Worm (Caenorhabditis elegans) whole organism, young adult: Measurements from ENCODE around the gene col-33.

Experiments
- B0019.2 ChIP-seq: fragments of 200-800 bp; sonication (Bioruptor generic); conservative IDR thresholded peaks from 2 replicates; pipeline ENCODE4 v1.3.6; 2022; ENCODE audit warnings: missing genetic modification reagents, missing genetic modification characterization, missing compliant biosample characterization
- B0336.3 ChIP-seq: fragments of 200-800 bp; sonication (Bioruptor generic); IDR thresholded peaks from 2 replicates; pipeline ENCODE4 v1.3.6; 2022; ENCODE audit warnings: missing genetic modification characterization, missing compliant biosample characterization
- C06A6.2 ChIP-seq: fragments of 200-800 bp; sonication (Bioruptor generic); conservative IDR thresholded peaks from 2 replicates; pipeline ENCODE4 v1.3.6; 2022; ENCODE audit warnings: missing genetic modification characterization, missing compliant biosample characterization
- C17E4.6 ChIP-seq: fragments of 200-800 bp; sonication (Bioruptor generic); IDR thresholded peaks from 2 replicates; pipeline ENCODE4 v1.3.6; 2022; ENCODE audit warnings: missing genetic modification reagents, missing genetic modification characterization, missing compliant biosample characterization
- D2030.7 ChIP-seq: fragments of 200-800 bp; sonication (Bioruptor generic); IDR thresholded peaks from 2 replicates; pipeline ENCODE4 v1.3.6; 2022; ENCODE audit warnings: missing genetic modification reagents, missing genetic modification characterization, missing compliant biosample characterization
- F10E7.11 ChIP-seq: sonication (generic microtip); optimal IDR thresholded peaks from 2 replicates; lab custom pipeline; 2017; ENCODE audit warnings: mild to moderate bottlenecking, missing genetic modification characterization, moderate library complexity, missing compliant biosample characterization
- F23B12.7 ChIP-seq: sonication (generic microtip); optimal IDR thresholded peaks from 2 replicates; lab custom pipeline; 2017; ENCODE audit warnings: missing genetic modification characterization, mild to moderate bottlenecking, missing compliant biosample characterization, antibody characterized with exemption, moderate library complexity; ENCODE audit not compliant: insufficient read depth
- F52B5.7 ChIP-seq: sonication (generic microtip); optimal IDR thresholded peaks from 2 replicates; lab custom pipeline; 2016; ENCODE audit warnings: mild to moderate bottlenecking, missing genetic modification characterization, missing compliant biosample characterization
- F55B11.4 ChIP-seq: sonication (generic microtip); optimal IDR thresholded peaks from 2 replicates; lab custom pipeline; 2016; ENCODE audit warnings: missing compliant biosample characterization, missing genetic modification characterization, borderline replicate concordance; ENCODE audit not compliant: insufficient read depth
- T26A5.8 ChIP-seq: sonication (generic microtip); optimal IDR thresholded peaks from 2 replicates; lab custom pipeline; 2016; ENCODE audit warnings: missing genetic modification characterization, missing compliant biosample characterization
- Y53F4B.3 ChIP-seq: fragments of 200-800 bp; sonication (Bioruptor generic); IDR thresholded peaks from 2 replicates; pipeline ENCODE4 v1.3.6; 2022; ENCODE audit warnings: missing genetic modification reagents, missing genetic modification characterization, missing compliant biosample characterization
- ama-1 ChIP-seq, 3 experiments: fragments of 150-350 bp in 1 of 3; sonication (generic microtip) in 2 of 3; optimal IDR thresholded peaks; 2 replicates each; lab custom pipeline; 2014 to 2018; ENCODE audit warnings: missing biosample characterization in 2 of 3, missing genetic modification characterization in 2 of 3, missing genetic modification reagents in 2 of 3
- atf-7 ChIP-seq: sonication (generic microtip); optimal IDR thresholded peaks from 2 replicates; lab custom pipeline; 2017; ENCODE audit warnings: mild to moderate bottlenecking, missing genetic modification characterization, missing compliant biosample characterization
- cebp-1 ChIP-seq, 2 experiments: fragments of 200-800 bp in 1 of 2; sonication (Bioruptor generic) in 1 of 2; sonication (generic microtip) in 1 of 2; IDR thresholded peaks in 1 of 2; optimal IDR thresholded peaks in 1 of 2; 2 replicates each; pipeline versions ENCODE4 v1.3.6 to Lab custom; 2017 to 2022; ENCODE audit warnings: missing compliant biosample characterization in 2 of 2, missing genetic modification characterization in 2 of 2, mild to moderate bottlenecking in 1 of 2, missing genetic modification reagents in 1 of 2, moderate library complexity in 1 of 2
- ceh-58 ChIP-seq: fragments of 200-800 bp; sonication (Bioruptor generic); IDR thresholded peaks from 2 replicates; pipeline ENCODE4 v1.3.6; 2022; ENCODE audit warnings: missing genetic modification characterization, missing compliant biosample characterization
- ceh-91 ChIP-seq: fragments of 200-800 bp; sonication (Bioruptor generic); IDR thresholded peaks from 2 replicates; pipeline ENCODE4 v1.3.6; 2022; ENCODE audit warnings: missing genetic modification reagents, missing genetic modification characterization, missing compliant biosample characterization
- dpl-1 ChIP-seq: fragments of 150-350 bp; optimal IDR thresholded peaks from 2 replicates; lab custom pipeline; 2014; ENCODE audit warnings: missing biosample characterization, missing genetic modification reagents, missing genetic modification characterization
- egl-44 ChIP-seq: fragments of 200-800 bp; sonication (Bioruptor generic); IDR thresholded peaks from 2 replicates; pipeline ENCODE4 v1.3.6; 2022; ENCODE audit warnings: missing genetic modification reagents, missing genetic modification characterization, missing compliant biosample characterization
- egrh-3 ChIP-seq: fragments of 200-800 bp; sonication (Bioruptor generic); IDR thresholded peaks from 2 replicates; pipeline ENCODE4 v1.3.6; 2022; ENCODE audit warnings: missing genetic modification reagents, missing genetic modification characterization, missing compliant biosample characterization
- ekl-4 ChIP-seq: fragments of 200-800 bp; sonication (Bioruptor generic); IDR thresholded peaks from 2 replicates; pipeline ENCODE4 v1.3.6; 2022; ENCODE audit warnings: missing genetic modification reagents, missing genetic modification characterization, missing compliant biosample characterization
- him-1 ChIP-seq: sonication (generic microtip); optimal IDR thresholded peaks from 2 replicates; lab custom pipeline; 2016; ENCODE audit warnings: missing genotype, missing genetic modification reagents, missing genetic modification characterization, missing compliant biosample characterization
- hlh-12 ChIP-seq: sonication (generic microtip); optimal IDR thresholded peaks from 2 replicates; lab custom pipeline; 2016; ENCODE audit warnings: missing genetic modification characterization, missing compliant biosample characterization
- hmg-1.2 ChIP-seq: fragments of 200-800 bp; sonication (Bioruptor generic); IDR thresholded peaks from 2 replicates; pipeline ENCODE4 v1.3.6; 2022; ENCODE audit warnings: missing genetic modification reagents, missing genetic modification characterization, missing compliant biosample characterization
- hmg-20 ChIP-seq: fragments of 200-800 bp; sonication (Bioruptor generic); IDR thresholded peaks from 2 replicates; pipeline ENCODE4 v1.3.6; 2022; ENCODE audit warnings: missing genetic modification reagents, missing genetic modification characterization, missing compliant biosample characterization
- hrde-1 ChIP-seq: sonication (generic microtip); optimal IDR thresholded peaks from 2 replicates; lab custom pipeline; 2016; ENCODE audit warnings: missing genetic modification characterization, mild to moderate bottlenecking, missing compliant biosample characterization, moderate library complexity, missing genotype, missing genetic modification reagents, borderline replicate concordance
- hsf-1 ChIP-seq: fragments of 200-800 bp; sonication (Bioruptor generic); IDR thresholded peaks from 2 replicates; pipeline ENCODE4 v1.3.6; 2022; ENCODE audit warnings: missing genetic modification reagents, missing genetic modification characterization, missing compliant biosample characterization
- let-607 ChIP-seq, 2 experiments: fragments of 200-800 bp in 1 of 2; sonication (Bioruptor generic) in 1 of 2; sonication (generic microtip) in 1 of 2; optimal IDR thresholded peaks; 2 replicates each; lab custom pipeline; 2016 to 2018; ENCODE audit warnings: mild to moderate bottlenecking in 2 of 2, missing compliant biosample characterization in 2 of 2, missing genetic modification characterization in 2 of 2, moderate library complexity in 2 of 2, missing genotype in 1 of 2
- lir-1 ChIP-seq: fragments of 200-800 bp; sonication (Bioruptor generic); conservative IDR thresholded peaks from 2 replicates; pipeline ENCODE4 v1.3.6; 2022; ENCODE audit warnings: missing genetic modification reagents, missing genetic modification characterization, missing compliant biosample characterization
- lsy-27 ChIP-seq: sonication (generic microtip); optimal IDR thresholded peaks from 2 replicates; lab custom pipeline; 2017; ENCODE audit warnings: missing genetic modification characterization, mild to moderate bottlenecking, missing compliant biosample characterization, antibody characterized with exemption, missing genotype, borderline replicate concordance; ENCODE audit not compliant: insufficient read depth
- mcd-1 ChIP-seq: fragments of 200-800 bp; sonication (Bioruptor generic); IDR thresholded peaks from 2 replicates; pipeline ENCODE4 v1.3.6; 2022; ENCODE audit warnings: missing genetic modification reagents, missing genetic modification characterization, missing compliant biosample characterization
- mxl-1 ChIP-seq: sonication (generic microtip); optimal IDR thresholded peaks from 2 replicates; lab custom pipeline; 2016; ENCODE audit warnings: missing genetic modification characterization, missing compliant biosample characterization
- nfyb-1 ChIP-seq: fragments of 200-800 bp; sonication (Bioruptor generic); IDR thresholded peaks from 2 replicates; pipeline ENCODE4 v1.3.6; 2022; ENCODE audit warnings: missing genetic modification reagents, missing genetic modification characterization, missing compliant biosample characterization
- nhr-80 ChIP-seq: sonication (generic microtip); optimal IDR thresholded peaks from 2 replicates; lab custom pipeline; 2016; ENCODE audit warnings: missing genetic modification characterization, missing compliant biosample characterization
- pbrm-1 ChIP-seq: fragments of 200-800 bp; sonication (Bioruptor generic); IDR thresholded peaks from 2 replicates; pipeline ENCODE4 v1.3.6; 2022; ENCODE audit warnings: missing genetic modification reagents, missing genetic modification characterization, missing compliant biosample characterization
- pha-4 ChIP-seq: fragments of 150-350 bp; sonication (generic microtip); optimal IDR thresholded peaks from 2 replicates; lab custom pipeline; 2014; ENCODE audit warnings: missing biosample characterization, missing genetic modification reagents, missing genetic modification characterization
- sdz-38 ChIP-seq: sonication (generic microtip); optimal IDR thresholded peaks from 2 replicates; lab custom pipeline; 2016; ENCODE audit warnings: missing genotype, missing genetic modification characterization, missing compliant biosample characterization
- sea-2 ChIP-seq: fragments of 200-800 bp; sonication (Bioruptor generic); IDR thresholded peaks from 2 replicates; pipeline ENCODE4 v1.3.6; 2022; ENCODE audit warnings: missing genetic modification characterization, missing compliant biosample characterization
- snpc-1.1 ChIP-seq: sonication (generic microtip); optimal IDR thresholded peaks from 2 replicates; lab custom pipeline; 2017; ENCODE audit warnings: missing genetic modification characterization, mild to moderate bottlenecking, missing compliant biosample characterization, antibody characterized with exemption, moderate library complexity, missing genotype, missing genetic modification reagents; ENCODE audit not compliant: insufficient read depth
- snpc-1.3 ChIP-seq: sonication (generic microtip); optimal IDR thresholded peaks from 2 replicates; lab custom pipeline; 2017; ENCODE audit warnings: missing genetic modification characterization, mild to moderate bottlenecking, missing compliant biosample characterization, antibody characterized with exemption, moderate library complexity, missing genotype, missing genetic modification reagents; ENCODE audit not compliant: insufficient read depth
- somi-1 ChIP-seq: fragments of 200-800 bp; sonication (Bioruptor generic); optimal IDR thresholded peaks from 2 replicates; lab custom pipeline; 2018; ENCODE audit warnings: mild to moderate bottlenecking, missing genetic modification characterization, missing compliant biosample characterization
- ztf-18 ChIP-seq: sonication (generic microtip); optimal IDR thresholded peaks from 2 replicates; lab custom pipeline; 2016; ENCODE audit warnings: missing genotype, mild to moderate bottlenecking, missing genetic modification characterization, missing compliant biosample characterization
- ztf-26 ChIP-seq: sonication (generic microtip); optimal IDR thresholded peaks from 2 replicates; lab custom pipeline; 2017; ENCODE audit warnings: missing genetic modification characterization, missing compliant biosample characterization
- ztf-3 ChIP-seq: fragments of 200-800 bp; sonication (Bioruptor generic); optimal IDR thresholded peaks from 2 replicates; lab custom pipeline; 2018; ENCODE audit warnings: mild to moderate bottlenecking, missing genetic modification characterization, missing compliant biosample characterization

col-33 gene

DNA sequence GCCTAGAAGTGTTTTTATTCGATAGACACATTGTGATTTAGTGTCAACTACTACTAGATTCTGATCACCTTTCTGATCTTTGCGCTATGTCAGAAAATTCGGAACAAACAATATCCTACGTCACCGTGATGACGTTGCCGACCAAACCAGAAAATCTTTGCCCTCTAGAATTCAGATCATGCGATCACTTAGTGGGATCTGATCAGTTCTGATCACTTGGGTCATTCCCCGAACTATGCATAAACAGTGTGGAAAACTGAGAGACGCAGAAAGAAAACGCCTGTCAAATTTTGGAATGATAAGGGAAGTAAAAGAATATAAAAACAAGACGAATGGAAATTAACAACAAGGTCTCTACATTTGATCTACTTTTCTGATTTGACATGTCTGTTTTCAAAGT, 31.5 kb downstream of the col-33 start, which contains the start of gene F15E6.3:
Gene F15E6.3, plus strand, starts transcription at position 344 of the 400 bp plus-strand sequence.
- peak; percentile 67 for TF ChIP-seq ztf-26 (tag; lab: Kevin White, UChicago)
- no peak for TF ChIP-seq F23B12.7 (tag; lab: Kevin White, UChicago)
- TF ChIP-seq somi-1, result peak; percentile 14
- TF ChIP-seq D2030.7 (GFP tag; lab: Robert Waterston, UW), result no peak
- peak; percentile 22; the same call in 1 of the 2 replicates for TF ChIP-seq nfyb-1 (GFP tag; lab: Robert Waterston, UW)
- no peak for TF ChIP-seq C17E4.6
- TF ChIP-seq B0019.2 (GFP tag; lab: Robert Waterston, UW), result no peak
- no peak for TF ChIP-seq dpl-1 (GFP tag; lab: Kevin White, UChicago)
- TF ChIP-seq atf-7 (tag; lab: Kevin White, UChicago), result peak; percentile 34
- no peak for TF ChIP-seq B0336.3 (GFP tag; lab: Robert Waterston, UW)
- no peak for TF ChIP-seq mxl-1 (tag; lab: Kevin White, UChicago)
- TF ChIP-seq hmg-1.2 (GFP tag; lab: Robert Waterston, UW), result peak; percentile 58; the same call in 1 of the 2 replicates
- TF ChIP-seq hmg-20, result no peak
- no peak for TF ChIP-seq hrde-1 (tag; lab: Kevin White, UChicago)
- TF ChIP-seq nhr-80, result peak; percentile 1
- TF ChIP-seq him-1, result no peak

DNA sequence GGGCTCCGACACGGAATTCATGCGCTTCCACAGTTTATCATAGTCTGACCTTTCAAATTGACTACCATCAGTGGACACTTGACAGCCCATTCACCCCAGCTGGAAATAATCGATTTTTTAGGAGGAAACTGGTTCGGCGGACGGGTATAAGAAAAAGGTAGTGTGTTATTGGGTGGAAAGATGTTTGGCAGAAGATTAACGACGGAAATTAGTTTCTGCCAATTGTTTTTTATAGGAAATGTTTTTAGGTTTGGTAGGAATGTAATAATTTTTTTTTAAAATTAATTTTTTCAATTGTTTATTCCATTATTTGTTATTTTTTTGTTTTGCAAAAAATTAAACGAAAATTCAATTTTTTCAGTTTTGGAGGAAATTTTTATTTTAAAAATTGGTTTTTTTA, 35.9 kb downstream of the col-33 start, which contains the start of gene F15E6.9:
Gene F15E6.9, minus strand, starts transcription at position 101 of the 400 bp plus-strand sequence.
- TF ChIP-seq ztf-18 (tag; lab: Kevin White, UChicago) (no peak), lsy-27 (tag; lab: Kevin White, UChicago) (no peak), egrh-3 (GFP tag; lab: Robert Waterston, UW) (no peak), mcd-1 (GFP tag; lab: Robert Waterston, UW) (no peak), cebp-1 (GFP tag; IDR thresholded peaks at IDR 0.05; lab: Robert Waterston, UW) (no peak), cebp-1 (tag; optimal IDR thresholded peaks at IDR 0.05; lab: Kevin White, UChicago) (no peak), ceh-91 (GFP tag; lab: Robert Waterston, UW) (no peak), F55B11.4 (tag; lab: Kevin White, UChicago) (no peak), pha-4 (no peak), sdz-38 (tag; lab: Kevin White, UChicago) (no peak), him-1 (no peak)

DNA sequence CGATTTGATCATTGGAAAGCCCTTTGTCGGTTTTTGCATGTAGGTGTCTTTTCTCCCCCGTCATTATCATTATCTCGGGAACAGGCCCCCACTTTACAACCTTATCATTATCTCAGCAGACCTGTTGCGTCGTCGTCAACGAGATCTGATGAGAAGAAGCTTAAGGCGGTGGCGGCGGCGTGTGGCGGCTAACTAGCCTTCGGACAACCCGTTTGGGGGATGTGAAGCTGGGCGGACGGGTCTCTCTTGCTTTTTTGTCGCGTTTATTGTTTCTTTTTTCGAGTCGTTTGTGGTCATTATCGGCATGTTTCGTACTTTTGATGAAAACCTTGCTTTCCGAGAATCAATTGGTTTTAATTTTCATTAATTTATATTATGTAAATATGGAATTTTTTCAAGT, 36.9 kb downstream of the col-33 start:
- no peak for TF ChIP-seq ztf-3 (GFP tag; lab: Kevin White, UChicago)
- TF ChIP-seq lir-1, result no peak
- TF ChIP-seq snpc-1.1 (tag; lab: Kevin White, UChicago), result no peak
- no peak for TF ChIP-seq egl-44
- TF ChIP-seq pbrm-1 (GFP tag; lab: Robert Waterston, UW), result no peak
- TF ChIP-seq ekl-4, result no peak
- TF ChIP-seq hrde-1 (tag; lab: Kevin White, UChicago), result no peak

DNA sequence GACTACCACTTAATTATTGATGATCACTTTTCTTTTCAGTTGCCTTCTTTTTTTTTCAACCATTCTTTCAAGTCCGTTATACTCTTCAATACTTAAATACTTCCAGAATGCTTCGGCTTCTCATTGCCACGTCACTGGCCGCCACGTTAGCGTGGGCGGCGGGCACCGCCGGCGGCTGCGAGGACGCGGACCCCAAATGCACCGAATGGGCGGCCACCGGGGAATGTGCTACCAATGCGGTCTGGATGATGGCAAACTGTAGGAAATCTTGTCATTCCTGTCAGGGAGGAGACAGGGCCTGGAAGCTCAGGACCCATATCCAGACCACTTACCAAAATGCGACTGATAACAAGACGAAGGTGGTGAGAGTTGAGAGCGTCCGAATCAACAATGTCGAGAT, 38.1 kb downstream of the col-33 start, which contains the start of gene lgc-22:
Gene lgc-22, plus strand, starts transcription at position 105 of the 400 bp plus-strand sequence.
- TF ChIP-seq F52B5.7 (tag; lab: Kevin White, UChicago) (no peak), ceh-58 (GFP tag; lab: Robert Waterston, UW) (no peak), lsy-27 (tag; lab: Kevin White, UChicago) (no peak), F10E7.11 (no peak), ama-1 (optimal IDR thresholded peaks at IDR 0.05; lab: Kevin White, UChicago) (no peak), ama-1 (GFP tag; optimal IDR thresholded peaks at IDR 0.05; lab: Kevin White, UChicago) (no peak), sea-2 (GFP tag; lab: Robert Waterston, UW) (no peak), let-607 (tag; optimal IDR thresholded peaks at IDR 0.05; lab: Kevin White, UChicago) (no peak), snpc-1.3 (tag; lab: Kevin White, UChicago) (no peak), hlh-12 (no peak), egrh-3 (GFP tag; lab: Robert Waterston, UW) (peak; percentile 47; the same call in 1 of the 2 replicates), nfyb-1 (GFP tag; lab: Robert Waterston, UW) (0 out of 2 replicates have a peak, but pooled peaks have one; percentile 30), hsf-1 (GFP tag; lab: Robert Waterston, UW) (no peak), C06A6.2 (GFP tag; lab: Robert Waterston, UW) (no peak), Y53F4B.3 (GFP tag; lab: Robert Waterston, UW) (no peak), T26A5.8 (tag; lab: Kevin White, UChicago) (no peak), egl-44 (no peak)
